Fruit fly (Drosophila melanogaster) whole organism, embryonic: ENCODE results near the gene CG13029.

Experiments
- CG10654 ChIP-seq: fragments of 200-800 bp; sonication (Bioruptor generic); optimal IDR thresholded peaks from 2 replicates; lab custom pipeline; 2016; ENCODE audit warnings: missing biosample characterization, missing genetic modification characterization
- CG11398 ChIP-seq: fragments of 200-800 bp; sonication (Bioruptor generic); optimal IDR thresholded peaks from 2 replicates; lab custom pipeline; 2016; ENCODE audit warnings: missing biosample characterization, missing genetic modification characterization
- CG11504 ChIP-seq: fragments of 200-800 bp; sonication (Bioruptor generic); optimal IDR thresholded peaks from 3 replicates; lab custom pipeline; 2019; ENCODE audit warnings: missing biosample characterization, mild to moderate bottlenecking, missing genetic modification characterization, moderate library complexity
- CG11695 ChIP-seq: fragments of 200-800 bp; sonication (Bioruptor generic); IDR thresholded peaks from 3 replicates; pipeline ENCODE4 v1.3.6; 2022; ENCODE audit warnings: missing biosample characterization, missing genetic modification characterization
- CG12071 ChIP-seq: fragments of 200-800 bp; sonication (Bioruptor generic); optimal IDR thresholded peaks from 3 replicates; lab custom pipeline; 2018; ENCODE audit warnings: missing biosample characterization, mild to moderate bottlenecking, missing genetic modification characterization
- CG13296 ChIP-seq: fragments of 200-800 bp; sonication (Bioruptor generic); optimal IDR thresholded peaks from 3 replicates; lab custom pipeline; 2018; ENCODE audit warnings: missing biosample characterization, mild to moderate bottlenecking, missing genetic modification characterization
- CG13624 ChIP-seq: fragments of 200-800 bp; sonication (Bioruptor generic); optimal IDR thresholded peaks from 2 replicates; lab custom pipeline; 2016; ENCODE audit warnings: missing biosample characterization, missing genetic modification characterization
- CG13775 ChIP-seq: fragments of 200-800 bp; sonication (Bioruptor generic); optimal IDR thresholded peaks from 3 replicates; lab custom pipeline; 2017; ENCODE audit warnings: missing biosample characterization, mild to moderate bottlenecking, missing genetic modification characterization
- CG14441 ChIP-seq: fragments of 200-800 bp; sonication (Bioruptor generic); IDR thresholded peaks from 2 replicates; pipeline ENCODE4 v1.3.6; 2022; ENCODE audit warnings: missing biosample characterization, missing genetic modification characterization
- CG1602 ChIP-seq: fragments of 200-800 bp; sonication (Bioruptor generic); optimal IDR thresholded peaks from 3 replicates; lab custom pipeline; 2016; ENCODE audit warnings: missing biosample characterization, missing genetic modification characterization
- CG1603 ChIP-seq: fragments of 200-800 bp; sonication (Bioruptor generic); optimal IDR thresholded peaks from 2 replicates; lab custom pipeline; 2019; ENCODE audit warnings: missing biosample characterization, mild to moderate bottlenecking, missing genetic modification characterization, moderate library complexity
- CG17802 ChIP-seq: fragments of 200-800 bp; sonication (Bioruptor generic); optimal IDR thresholded peaks from 2 replicates; lab custom pipeline; 2018; ENCODE audit warnings: missing biosample characterization, mild to moderate bottlenecking, missing genetic modification characterization, moderate library complexity
- CG4707 ChIP-seq: fragments of 200-800 bp; sonication (Bioruptor generic); optimal IDR thresholded peaks from 2 replicates; lab custom pipeline; 2018; ENCODE audit warnings: missing biosample characterization, mild to moderate bottlenecking, missing genetic modification characterization, moderate library complexity
- CG4854 ChIP-seq: fragments of 200-800 bp; sonication (Bioruptor generic); optimal IDR thresholded peaks from 2 replicates; lab custom pipeline; 2016; ENCODE audit warnings: missing biosample characterization, missing genetic modification characterization, inconsistent platforms
- CG7556 ChIP-seq: fragments of 200-800 bp; sonication (Bioruptor generic); optimal IDR thresholded peaks from 2 replicates; lab custom pipeline; 2017; ENCODE audit warnings: missing biosample characterization, mild to moderate bottlenecking, missing genetic modification characterization
- CG9215 ChIP-seq: fragments of 200-800 bp; sonication (Bioruptor generic); IDR thresholded peaks from 2 replicates; pipeline ENCODE4 v1.3.6; 2022; ENCODE audit warnings: missing biosample characterization, missing genetic modification characterization
- Camta ChIP-seq: fragments of 200-800 bp; sonication (Bioruptor generic); optimal IDR thresholded peaks from 2 replicates; lab custom pipeline; 2016; ENCODE audit warnings: missing biosample characterization, missing genetic modification characterization
- CrebB ChIP-seq: fragments of 200-800 bp; sonication (Bioruptor generic); optimal IDR thresholded peaks from 3 replicates; lab custom pipeline; 2018; ENCODE audit warnings: missing biosample characterization, mild to moderate bottlenecking, missing genetic modification characterization
- Dip3 ChIP-seq: fragments of 200-800 bp; sonication (Bioruptor generic); optimal IDR thresholded peaks from 3 replicates; lab custom pipeline; 2016; ENCODE audit warnings: missing biosample characterization, missing genetic modification characterization
- Drgx ChIP-seq: fragments of 200-800 bp; sonication (Bioruptor generic); IDR thresholded peaks from 2 replicates; pipeline ENCODE4 v1.3.6; 2022; ENCODE audit warnings: missing biosample characterization, missing genetic modification characterization
- E2f1 ChIP-seq: fragments of 200-800 bp; sonication (Bioruptor generic); IDR thresholded peaks from 2 replicates; pipeline ENCODE4 v1.3.6; 2022; ENCODE audit warnings: missing biosample characterization, missing genetic modification characterization
- H2.0 ChIP-seq: fragments of 200-800 bp; sonication (Bioruptor generic); IDR thresholded peaks from 2 replicates; pipeline ENCODE4 v1.3.6; 2022; ENCODE audit warnings: missing biosample characterization, missing genetic modification characterization
- HHEX ChIP-seq: fragments of 200-800 bp; sonication (Bioruptor generic); optimal IDR thresholded peaks from 3 replicates; lab custom pipeline; 2017; ENCODE audit warnings: missing biosample characterization, mild to moderate bottlenecking, missing genetic modification characterization, missing genetic modification reagents
- Hmr ChIP-seq: fragments of 200-800 bp; sonication (Bioruptor generic); optimal IDR thresholded peaks from 3 replicates; lab custom pipeline; 2017; ENCODE audit warnings: mild to moderate bottlenecking, missing biosample characterization, missing genetic modification reagents, missing genetic modification characterization
- Kr ChIP-seq: fragments of 200-800 bp; sonication (Bioruptor generic); optimal IDR thresholded peaks from 2 replicates; lab custom pipeline; 2017; ENCODE audit warnings: missing biosample characterization, mild to moderate bottlenecking, missing genetic modification characterization
- MESR4 ChIP-seq: fragments of 200-800 bp; sonication (Bioruptor generic); optimal IDR thresholded peaks from 2 replicates; lab custom pipeline; 2018; ENCODE audit warnings: missing biosample characterization, mild to moderate bottlenecking, missing genetic modification characterization, moderate library complexity
- NfI ChIP-seq: fragments of 200-800 bp; sonication (Bioruptor generic); optimal IDR thresholded peaks from 3 replicates; lab custom pipeline; 2018; ENCODE audit warnings: missing biosample characterization, mild to moderate bottlenecking, missing genetic modification characterization, moderate library complexity
- PHDP ChIP-seq: fragments of 200-800 bp; sonication (Bioruptor generic); optimal IDR thresholded peaks from 3 replicates; lab custom pipeline; 2018; ENCODE audit warnings: missing biosample characterization, mild to moderate bottlenecking, missing genetic modification characterization, moderate library complexity
- Ptx1 ChIP-seq: fragments of 200-800 bp; sonication (Bioruptor generic); IDR thresholded peaks from 2 replicates; pipeline ENCODE4 v1.3.6; 2022; ENCODE audit warnings: missing biosample characterization, missing genetic modification characterization
- Stat92E ChIP-seq, 3 experiments: fragments of >200 bp in 2 of 3; fragments of 200-800 bp in 1 of 3; sonication (Bioruptor generic) in 1 of 3; optimal IDR thresholded peaks; 2 replicates each; lab custom pipeline; 2017 to 2019; ENCODE audit warnings: missing biosample characterization in 3 of 3, missing genetic modification characterization in 3 of 3, mild to moderate bottlenecking in 1 of 3, moderate library complexity in 1 of 3
- bab2 ChIP-seq: fragments of 200-800 bp; sonication (Bioruptor generic); optimal IDR thresholded peaks from 2 replicates; lab custom pipeline; 2016; ENCODE audit warnings: missing biosample characterization, missing genetic modification characterization
- bowl ChIP-seq: fragments of 200-800 bp; sonication (Bioruptor generic); IDR thresholded peaks from 2 replicates; pipeline ENCODE4 v1.3.6; 2022; ENCODE audit warnings: missing biosample characterization, missing genetic modification characterization
- chif ChIP-seq, 2 experiments: fragments of 200-800 bp; sonication (Bioruptor generic); optimal IDR thresholded peaks; 3 replicates each; lab custom pipeline; 2016; ENCODE audit warnings: missing biosample characterization in 2 of 2, missing genetic modification characterization in 2 of 2
- ci ChIP-seq: fragments of 200-800 bp; sonication (Bioruptor generic); IDR thresholded peaks from 3 replicates; pipeline ENCODE4 v1.3.6; 2022; ENCODE audit warnings: missing biosample characterization, missing genetic modification characterization
- cwo ChIP-seq: fragments of 200-800 bp; sonication (Bioruptor generic); optimal IDR thresholded peaks from 3 replicates; lab custom pipeline; 2017; ENCODE audit warnings: missing biosample characterization, missing genetic modification characterization, mild to moderate bottlenecking, moderate library complexity, missing genetic modification reagents
- eve ChIP-seq, 2 experiments: fragments of >200 bp; optimal IDR thresholded peaks; 2 replicates each; lab custom pipeline; 2017; ENCODE audit warnings: missing biosample characterization in 2 of 2, missing genetic modification characterization in 2 of 2
- fd102C ChIP-seq: fragments of 200-800 bp; sonication (Bioruptor generic); optimal IDR thresholded peaks from 2 replicates; lab custom pipeline; 2018; ENCODE audit warnings: missing biosample characterization, mild to moderate bottlenecking, missing genetic modification characterization, moderate library complexity
- fd3F ChIP-seq: fragments of 200-800 bp; sonication (Bioruptor generic); optimal IDR thresholded peaks from 2 replicates; lab custom pipeline; 2018; ENCODE audit warnings: missing biosample characterization, mild to moderate bottlenecking, missing genetic modification characterization, moderate library complexity
- fd96Cb ChIP-seq: fragments of 200-800 bp; sonication (Bioruptor generic); optimal IDR thresholded peaks from 2 replicates; lab custom pipeline; 2018; ENCODE audit warnings: missing biosample characterization, mild to moderate bottlenecking, missing genetic modification characterization, moderate library complexity
- ftz-f1 ChIP-seq: fragments of 200-800 bp; sonication (Bioruptor generic); optimal IDR thresholded peaks from 2 replicates; lab custom pipeline; 2016; ENCODE audit warnings: missing biosample characterization, missing genetic modification characterization
- gsb-n ChIP-seq: fragments of 200-800 bp; sonication (Bioruptor generic); optimal IDR thresholded peaks from 3 replicates; lab custom pipeline; 2018; ENCODE audit warnings: missing biosample characterization, mild to moderate bottlenecking, missing genetic modification characterization
- hkb ChIP-seq, 2 experiments: fragments of 200-800 bp in 1 of 2; fragments of >200 bp in 1 of 2; sonication (Bioruptor generic) in 1 of 2; IDR thresholded peaks in 1 of 2; optimal IDR thresholded peaks in 1 of 2; 2 replicates each; pipeline versions ENCODE4 v1.3.6 to Lab custom; 2017 to 2022; ENCODE audit warnings: missing biosample characterization in 1 of 2, missing genetic modification characterization in 1 of 2
- jing ChIP-seq: fragments of 200-800 bp; sonication (Bioruptor generic); optimal IDR thresholded peaks from 2 replicates; lab custom pipeline; 2018; ENCODE audit warnings: missing biosample characterization, mild to moderate bottlenecking, missing genetic modification characterization
- odd ChIP-seq: fragments of 200-800 bp; sonication (Bioruptor generic); optimal IDR thresholded peaks from 2 replicates; lab custom pipeline; 2017; ENCODE audit warnings: missing biosample characterization, mild to moderate bottlenecking, missing genetic modification characterization
- org-1 ChIP-seq: fragments of 200-800 bp; sonication (Bioruptor generic); optimal IDR thresholded peaks from 2 replicates; lab custom pipeline; 2017; ENCODE audit warnings: missing biosample characterization, missing genetic modification characterization
- scrt ChIP-seq: fragments of 200-800 bp; sonication (Bioruptor generic); optimal IDR thresholded peaks from 2 replicates; lab custom pipeline; 2018; ENCODE audit warnings: missing biosample characterization, mild to moderate bottlenecking, missing genetic modification characterization, moderate library complexity
- tgo ChIP-seq: fragments of 200-800 bp; sonication (Bioruptor generic); IDR thresholded peaks from 3 replicates; pipeline ENCODE4 v1.3.6; 2022; ENCODE audit warnings: missing biosample characterization, missing genetic modification characterization
- trh ChIP-seq: fragments of 200-800 bp; sonication (Bioruptor generic); optimal IDR thresholded peaks from 2 replicates; lab custom pipeline; 2016; ENCODE audit warnings: missing biosample characterization, missing genetic modification characterization
- usp ChIP-seq: fragments of >200 bp; optimal IDR thresholded peaks from 2 replicates; lab custom pipeline; 2017; ENCODE audit warnings: missing biosample characterization, missing genetic modification characterization
- wor ChIP-seq: fragments of 200-800 bp; sonication (Bioruptor generic); IDR thresholded peaks from 2 replicates; pipeline ENCODE4 v1.3.6; 2022; ENCODE audit warnings: missing biosample characterization, missing genetic modification characterization

The CG13029 gene

dm6 chr3L:16885042-16885441 lies 24.6 kb downstream of the CG13029 start (continued):
- peak; percentile 39 for TF ChIP-seq Hmr (GFP tag; lab: Kevin White, UChicago)
- TF ChIP-seq Kr (GFP tag; lab: Kevin White, UChicago): no peak
- peak; percentile 13 for TF ChIP-seq scrt (GFP tag; lab: Kevin White, UChicago)
- TF ChIP-seq E2f1 (GFP tag; lab: Robert Waterston, UW): 0 out of 2 replicates have a peak, but pooled peaks have one; percentile 27
- no peak for TF ChIP-seq eve (GFP tag; optimal IDR thresholded peaks at IDR 0.05; lab: Kevin White, UChicago)
- no peak for TF ChIP-seq wor (GFP tag; lab: Robert Waterston, UW)
- TF ChIP-seq CG11504 (tag; lab: Kevin White, UChicago): peak; percentile 47
- peak; percentile 11 for TF ChIP-seq CG7556 (GFP tag; lab: Kevin White, UChicago)
- no peak for TF ChIP-seq CG11398
- TF ChIP-seq fd3F (GFP tag; lab: Kevin White, UChicago): peak; percentile 24
- TF ChIP-seq CG1603 (tag; lab: Kevin White, UChicago): no peak
- TF ChIP-seq CG17802 (tag; lab: Kevin White, UChicago): no peak
- no peak for TF ChIP-seq bowl (GFP tag; lab: Robert Waterston, UW)
- TF ChIP-seq bab2 (GFP tag; lab: Kevin White, UChicago): no peak
- peak; percentile 62 for TF ChIP-seq CG14441 (GFP tag; lab: Robert Waterston, UW)
- peak; percentile 17; the same call in 1 of the 2 replicates for TF ChIP-seq H2.0
- no peak for TF ChIP-seq gsb-n
- no peak for TF ChIP-seq CG4854 (GFP tag; lab: Kevin White, UChicago)
- no peak for TF ChIP-seq fd96Cb (tag; lab: Kevin White, UChicago)
- peak; percentile 30 for TF ChIP-seq NfI (GFP tag; lab: Kevin White, UChicago)
- TF ChIP-seq hkb (optimal IDR thresholded peaks at IDR 0.05; lab: Kevin White, UChicago): no peak
- TF ChIP-seq hkb (GFP tag; IDR thresholded peaks at IDR 0.05; lab: Robert Waterston, UW): peak; percentile 59; the same call in 1 of the 2 replicates
- TF ChIP-seq Camta (GFP tag; lab: Kevin White, UChicago): no peak
- peak; percentile 68 for TF ChIP-seq Ptx1 (GFP tag; lab: Robert Waterston, UW)
- TF ChIP-seq CG4707: no peak
- TF ChIP-seq Dip3 (GFP tag; lab: Kevin White, UChicago): no peak
- TF ChIP-seq CG12071 (GFP tag; lab: Kevin White, UChicago): no peak
- no peak for TF ChIP-seq CG13775 (GFP tag; lab: Kevin White, UChicago)
- TF ChIP-seq CG9215 (GFP tag; lab: Robert Waterston, UW): 0 out of 2 replicates have a peak, but pooled peaks have one; percentile 12
- no peak for TF ChIP-seq MESR4 (GFP tag; lab: Kevin White, UChicago)
- no peak for TF ChIP-seq chif (GFP tag; optimal IDR thresholded peaks at IDR 0.05; lab: Kevin White, UChicago)
- TF ChIP-seq usp: no peak
- no peak for TF ChIP-seq fd102C (GFP tag; lab: Kevin White, UChicago)
- TF ChIP-seq Stat92E (GFP tag; optimal IDR thresholded peaks at IDR 0.05; lab: Kevin White, UChicago): no peak
- no peak for TF ChIP-seq CG1602 (GFP tag; lab: Kevin White, UChicago)
- TF ChIP-seq HHEX (GFP tag; lab: Kevin White, UChicago): peak; percentile 10
- TF ChIP-seq CG13624 (GFP tag; lab: Kevin White, UChicago): peak; percentile 43
- TF ChIP-seq ftz-f1 (GFP tag; lab: Kevin White, UChicago): no peak
- TF ChIP-seq tgo (GFP tag; lab: Robert Waterston, UW): peak; percentile 32; the same call in 1 of the 3 replicates
- no peak for TF ChIP-seq trh
- TF ChIP-seq jing (GFP tag; lab: Kevin White, UChicago): no peak
- peak; percentile 21 for TF ChIP-seq cwo (GFP tag; lab: Kevin White, UChicago)
- peak; percentile 61 for TF ChIP-seq CG13296 (GFP tag; lab: Kevin White, UChicago)
- TF ChIP-seq PHDP (tag; lab: Kevin White, UChicago): peak; percentile 46
- peak; percentile 28; the same call in 1 of the 2 replicates for TF ChIP-seq Drgx (GFP tag; lab: Robert Waterston, UW)
- no peak for TF ChIP-seq CrebB (tag; lab: Kevin White, UChicago)
- no peak for TF ChIP-seq odd
- no peak for TF ChIP-seq ci (GFP tag; lab: Robert Waterston, UW)
- TF ChIP-seq CG11695 (GFP tag; lab: Robert Waterston, UW): peak; percentile 60; the same call in 2 of the 3 replicates
- TF ChIP-seq org-1 (GFP tag; lab: Kevin White, UChicago): no peak
- TF ChIP-seq CG10654 (GFP tag; lab: Kevin White, UChicago): no peak
